Worm (Caenorhabditis elegans) whole organism, young adult: ENCODE results near the gene R05F9.11.
"Not testable (repeated sequence)": the region's sequence is repeated elsewhere in the genome, so short reads cannot be mapped to it uniquely, and the experiment has no call there.

Source experiments
- lin-35 ChIP-seq, 3 experiments: fragments of 150-350 bp in 2 of 3; sonication (generic microtip) in 1 of 3; optimal IDR thresholded peaks; 2 replicates each; lab custom pipeline; 2014 to 2018; ENCODE audit warnings: missing biosample characterization in 3 of 3, missing genetic modification characterization in 3 of 3, missing genetic modification reagents in 3 of 3
- unc-62 ChIP-seq: fragments of 150-350 bp; optimal IDR thresholded peaks from 2 replicates; lab custom pipeline; 2014; ENCODE audit warnings: missing biosample characterization, missing genetic modification reagents, missing genetic modification characterization

DNA sequence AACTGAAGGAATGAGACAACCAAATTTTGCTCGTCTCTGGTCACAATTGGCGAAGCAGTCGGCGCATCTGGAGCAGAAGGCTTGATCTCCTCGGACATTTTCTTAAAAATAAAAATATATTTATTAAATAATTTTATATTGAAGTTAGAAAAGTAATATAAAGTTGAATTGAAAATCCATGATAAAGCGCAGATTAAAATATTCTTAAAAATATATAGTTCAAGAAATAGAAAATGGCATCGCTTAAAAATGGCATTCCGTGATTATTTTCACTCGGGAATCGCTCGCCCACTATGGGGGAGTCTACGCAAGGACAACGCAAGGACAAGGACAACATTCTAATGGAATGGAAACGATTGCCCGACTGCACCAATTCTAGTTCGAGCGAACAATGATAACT is 10.3 kb downstream of the R05F9.11 start, which contains the start of gene sgt-1:
- not testable (repeated sequence) for TF ChIP-seq unc-62 (GFP tag; lab: Kevin White, UChicago); lin-35 (GFP tag; optimal IDR thresholded peaks at IDR 0.05; lab: Kevin White, UChicago)
